Fruit fly (Drosophila melanogaster) Kc167 (cell line): ENCODE measurements around the gene CG6928.

Experiments used
- Sin3A ChIP-seq: fragments of >200 bp; optimal IDR thresholded peaks from 2 replicates; lab custom pipeline; 2018; ENCODE audit warnings: missing external identifiers
- h ChIP-seq: fragments of >200 bp; optimal IDR thresholded peaks from 3 replicates; lab custom pipeline; 2018; ENCODE audit warnings: missing external identifiers
- psq ChIP-seq: fragments of >200 bp; optimal IDR thresholded peaks from 2 replicates; lab custom pipeline; 2017; ENCODE audit warnings: missing external identifiers

DNA sequence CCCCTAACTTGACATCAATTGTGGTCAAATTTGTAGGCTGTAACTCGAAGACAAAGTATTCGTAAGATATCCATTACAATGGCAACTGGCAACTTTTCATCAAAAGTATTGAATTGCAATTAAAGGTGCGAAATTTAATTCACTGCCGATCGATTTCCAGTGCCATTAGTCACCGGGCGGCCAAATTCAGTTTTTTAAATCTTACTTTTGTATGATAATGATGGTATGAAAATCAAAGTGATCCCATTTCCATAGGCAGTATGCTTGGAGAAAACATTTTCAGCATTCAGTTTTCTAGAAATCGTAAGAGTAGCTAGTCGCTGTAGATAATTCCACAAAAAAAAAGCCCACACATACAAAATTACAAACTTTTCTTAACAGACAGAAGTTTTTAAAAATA, 41.3 kb downstream of the CG6928 start, which contains the start of gene CG43638:
- TF ChIP-seq h (lab: Kevin White, UChicago) (no peak), Sin3A (lab: Kevin White, UChicago) (no peak), psq (lab: Kevin White, UChicago) (no peak)
